Worm (Caenorhabditis elegans) whole organism, mixed stage, embryonic: ENCODE results near the gene scav-4.

Source experiments
- blmp-1 ChIP-seq: fragments of 150-350 bp; optimal IDR thresholded peaks from 2 replicates; lab custom pipeline; 2014; ENCODE audit warnings: missing biosample characterization, missing genetic modification characterization
- elt-1 ChIP-seq: sonication (generic microtip); optimal IDR thresholded peaks from 2 replicates; lab custom pipeline; 2017; ENCODE audit warnings: missing genetic modification characterization, mild to moderate bottlenecking, missing compliant biosample characterization, antibody characterized with exemption, moderate library complexity, borderline replicate concordance; ENCODE audit not compliant: insufficient read depth
- mab-5 ChIP-seq: fragments of 150-350 bp; optimal IDR thresholded peaks from 2 replicates; lab custom pipeline; 2014; ENCODE audit warnings: missing biosample characterization, missing genetic modification characterization
- nhr-12 ChIP-seq: fragments of 150-350 bp; optimal IDR thresholded peaks from 2 replicates; lab custom pipeline; 2014; ENCODE audit warnings: missing biosample characterization, missing genetic modification characterization
- nhr-237 ChIP-seq: fragments of 150-350 bp; optimal IDR thresholded peaks from 2 replicates; lab custom pipeline; 2014; ENCODE audit warnings: missing biosample characterization, missing genetic modification characterization
- pha-4 ChIP-seq: fragments of 150-350 bp; optimal IDR thresholded peaks from 2 replicates; lab custom pipeline; 2018; ENCODE audit warnings: missing biosample characterization, missing genetic modification reagents, missing genetic modification characterization
- unc-120 ChIP-seq: sonication (generic microtip); optimal IDR thresholded peaks from 2 replicates; lab custom pipeline; 2017; ENCODE audit warnings: missing genetic modification characterization, missing compliant biosample characterization; ENCODE audit not compliant: poor library complexity, severe bottlenecking
- unc-39 ChIP-seq: fragments of 150-350 bp; optimal IDR thresholded peaks from 2 replicates; lab custom pipeline; 2014; ENCODE audit warnings: missing biosample characterization, missing genetic modification characterization
- unc-62 ChIP-seq: fragments of 150-350 bp; optimal IDR thresholded peaks from 2 replicates; lab custom pipeline; 2014; ENCODE audit warnings: missing biosample characterization, missing genetic modification reagents, missing genetic modification characterization

DNA sequence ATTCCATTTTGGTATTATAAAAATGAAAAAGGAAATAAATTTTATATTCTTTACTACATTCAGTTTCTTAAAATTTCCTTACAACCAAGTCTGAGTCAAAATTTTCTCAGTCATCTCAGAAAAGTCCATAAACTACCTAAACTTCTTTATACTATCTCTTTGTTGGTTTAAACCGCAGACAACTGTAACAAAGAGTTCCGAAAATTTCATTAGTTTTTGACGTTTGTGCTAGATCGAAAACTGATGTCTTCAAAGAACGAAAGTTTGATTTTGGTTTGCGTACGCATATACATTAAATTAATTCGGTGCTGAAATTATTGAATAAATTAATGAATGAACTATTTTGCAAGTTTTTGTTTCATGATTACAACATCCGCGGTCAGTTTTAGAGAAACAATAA, 22.7 kb upstream of the scav-4 start:
- TF ChIP-seq unc-62: no peak
- no peak for TF ChIP-seq unc-120
- TF ChIP-seq blmp-1 (tag; lab: Kevin White, UChicago): no peak
- TF ChIP-seq nhr-12: no peak
- TF ChIP-seq nhr-237 (tag; lab: Kevin White, UChicago): no peak
- TF ChIP-seq unc-39 (tag; lab: Kevin White, UChicago): no peak
- TF ChIP-seq elt-1 (tag; lab: Kevin White, UChicago): no peak
- TF ChIP-seq mab-5: no peak
- TF ChIP-seq pha-4 (tag; lab: Kevin White, UChicago): no peak
